Worm (Caenorhabditis elegans) whole organism, L2 larva: ENCODE measurements around the gene Y32B12B.2.

Experiments
- F13H6.1 ChIP-seq: sonication (generic microtip); optimal IDR thresholded peaks from 2 replicates; lab custom pipeline; 2016; ENCODE audit warnings: missing genetic modification characterization, missing compliant biosample characterization
- R02D3.7 ChIP-seq: fragments of 150-350 bp; optimal IDR thresholded peaks from 2 replicates; lab custom pipeline; 2014; ENCODE audit warnings: missing biosample characterization, missing genetic modification characterization
- Y55F3AM.14 ChIP-seq: fragments of 200-800 bp; sonication (Bioruptor generic); optimal IDR thresholded peaks from 2 replicates; lab custom pipeline; 2018; ENCODE audit warnings: mild to moderate bottlenecking, missing genetic modification characterization, missing compliant biosample characterization
- ZK546.5 ChIP-seq: sonication (generic microtip); optimal IDR thresholded peaks from 2 replicates; lab custom pipeline; 2017; ENCODE audit warnings: missing biosample characterization, missing genetic modification characterization
- alr-1 ChIP-seq: fragments of 150-350 bp; optimal IDR thresholded peaks from 2 replicates; lab custom pipeline; 2014; ENCODE audit warnings: missing biosample characterization, missing genetic modification characterization
- aly-2 ChIP-seq: fragments of 150-350 bp; optimal IDR thresholded peaks from 2 replicates; lab custom pipeline; 2014; ENCODE audit warnings: missing biosample characterization, missing genetic modification characterization
- ama-1 ChIP-seq: fragments of 150-350 bp; optimal IDR thresholded peaks from 2 replicates; lab custom pipeline; 2018; ENCODE audit warnings: inconsistent platforms
- blmp-1 ChIP-seq: sonication (generic microtip); optimal IDR thresholded peaks from 2 replicates; lab custom pipeline; 2017; ENCODE audit warnings: missing genetic modification characterization, mild to moderate bottlenecking, missing compliant biosample characterization, antibody characterized with exemption, moderate library complexity; ENCODE audit not compliant: insufficient read depth
- ceh-16 ChIP-seq: fragments of 150-350 bp; optimal IDR thresholded peaks from 2 replicates; lab custom pipeline; 2014; ENCODE audit warnings: missing biosample characterization, missing genetic modification characterization
- dmd-4 ChIP-seq: sonication (generic microtip); optimal IDR thresholded peaks from 2 replicates; lab custom pipeline; 2017; ENCODE audit warnings: missing biosample characterization, missing genetic modification characterization
- egl-27 ChIP-seq: sonication (generic microtip); optimal IDR thresholded peaks from 3 replicates; lab custom pipeline; 2017; ENCODE audit warnings: missing biosample characterization, missing genetic modification reagents, missing genetic modification characterization
- elt-3 ChIP-seq: sonication (generic microtip); optimal IDR thresholded peaks from 2 replicates; lab custom pipeline; 2017; ENCODE audit warnings: missing biosample characterization, missing genetic modification characterization
- fos-1 ChIP-seq: fragments of 150-350 bp; optimal IDR thresholded peaks from 2 replicates; lab custom pipeline; 2014; ENCODE audit warnings: missing biosample characterization, missing genetic modification characterization
- lin-11 ChIP-seq: fragments of 150-350 bp; sonication (generic microtip); optimal IDR thresholded peaks from 2 replicates; lab custom pipeline; 2014; ENCODE audit warnings: missing biosample characterization, missing genetic modification characterization, inconsistent platforms, mixed read lengths
- lsy-2 ChIP-seq, 2 experiments: fragments of 150-350 bp in 1 of 2; sonication (generic microtip) in 1 of 2; optimal IDR thresholded peaks; 2 replicates each; lab custom pipeline; 2014 to 2017; ENCODE audit warnings: missing biosample characterization in 2 of 2, missing genetic modification characterization in 2 of 2
- mab-5 ChIP-seq: fragments of 150-350 bp; optimal IDR thresholded peaks from 2 replicates; lab custom pipeline; 2014; ENCODE audit warnings: missing biosample characterization, missing genetic modification characterization
- nhr-10 ChIP-seq: sonication (generic microtip); optimal IDR thresholded peaks from 2 replicates; lab custom pipeline; 2017; ENCODE audit warnings: missing biosample characterization, missing genetic modification characterization
- nhr-11 ChIP-seq: fragments of 150-350 bp; optimal IDR thresholded peaks from 2 replicates; lab custom pipeline; 2014; ENCODE audit warnings: missing biosample characterization, missing genetic modification characterization
- nhr-12 ChIP-seq: fragments of 150-350 bp; optimal IDR thresholded peaks from 2 replicates; lab custom pipeline; 2014; ENCODE audit warnings: missing biosample characterization, missing genetic modification characterization
- nhr-129 ChIP-seq: fragments of 150-350 bp; optimal IDR thresholded peaks from 2 replicates; lab custom pipeline; 2014; ENCODE audit warnings: missing biosample characterization, missing genetic modification characterization
- nhr-21 ChIP-seq: fragments of 150-350 bp; optimal IDR thresholded peaks from 2 replicates; lab custom pipeline; 2014; ENCODE audit warnings: missing biosample characterization, missing genetic modification characterization
- nhr-237 ChIP-seq: fragments of 150-350 bp; optimal IDR thresholded peaks from 2 replicates; lab custom pipeline; 2014; ENCODE audit warnings: missing biosample characterization, missing genetic modification characterization
- nhr-25 ChIP-seq: fragments of 150-350 bp; sonication (generic microtip); optimal IDR thresholded peaks from 3 replicates; lab custom pipeline; 2014; ENCODE audit warnings: missing biosample characterization, missing genetic modification characterization
- nhr-77 ChIP-seq: fragments of 150-350 bp; optimal IDR thresholded peaks from 2 replicates; lab custom pipeline; 2014; ENCODE audit warnings: missing biosample characterization, missing genetic modification characterization
- peb-1 ChIP-seq: fragments of 150-350 bp; optimal IDR thresholded peaks from 2 replicates; lab custom pipeline; 2014; ENCODE audit warnings: missing biosample characterization, missing genetic modification characterization
- sem-4 ChIP-seq: fragments of 150-350 bp; optimal IDR thresholded peaks from 2 replicates; lab custom pipeline; 2014; ENCODE audit warnings: missing biosample characterization, missing genetic modification reagents, missing genetic modification characterization
- skn-1 ChIP-seq: sonication (generic microtip); optimal IDR thresholded peaks from 2 replicates; lab custom pipeline; 2017; ENCODE audit warnings: missing biosample characterization, missing genetic modification characterization
- sma-3 ChIP-seq: sonication (generic microtip); optimal IDR thresholded peaks from 2 replicates; lab custom pipeline; 2016; ENCODE audit warnings: missing genetic modification reagents, missing genetic modification characterization, missing compliant biosample characterization
- unc-39 ChIP-seq: fragments of 150-350 bp; optimal IDR thresholded peaks from 2 replicates; lab custom pipeline; 2014; ENCODE audit warnings: missing biosample characterization, missing genetic modification characterization
- unc-62 ChIP-seq: fragments of 150-350 bp; optimal IDR thresholded peaks from 2 replicates; lab custom pipeline; 2014; ENCODE audit warnings: missing biosample characterization, missing genetic modification reagents, missing genetic modification characterization
- zag-1 ChIP-seq: fragments of 150-350 bp; optimal IDR thresholded peaks from 2 replicates; lab custom pipeline; 2014; ENCODE audit warnings: missing biosample characterization, missing genetic modification characterization
- ztf-11 ChIP-seq: sonication (generic microtip); optimal IDR thresholded peaks from 2 replicates; lab custom pipeline; 2017; ENCODE audit warnings: missing biosample characterization, missing genetic modification characterization
- ztf-4 ChIP-seq: fragments of 150-350 bp; optimal IDR thresholded peaks from 2 replicates; lab custom pipeline; 2014; ENCODE audit warnings: missing biosample characterization, missing genetic modification characterization

Y32B12B.2 gene

DNA sequence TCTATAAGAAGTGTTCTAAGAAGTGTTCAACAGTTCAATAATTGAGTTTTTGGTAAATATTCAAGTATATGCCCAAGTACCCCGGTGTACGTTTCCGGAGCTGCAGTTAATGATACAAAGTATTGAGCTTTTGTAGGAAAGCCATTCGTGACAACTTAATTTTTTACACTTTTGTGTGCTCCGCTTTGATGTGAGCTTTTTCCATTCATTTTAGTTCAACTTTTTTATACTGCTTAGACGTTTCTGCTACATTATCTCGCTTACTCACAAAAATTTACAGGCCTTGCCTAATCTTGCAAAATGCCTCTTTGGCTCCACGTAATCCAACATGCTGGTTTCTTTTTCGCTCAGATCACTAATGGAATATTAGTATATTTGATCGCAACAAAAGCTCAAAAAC is 37.7 kb downstream of the Y32B12B.2 start, which contains the start of gene str-151:
TSS of gene str-151 (plus strand) at position 301 of the 400 bp plus-strand sequence.
- TF ChIP-seq fos-1 (tag; lab: Kevin White, UChicago) (no peak), sem-4 (tag; lab: Kevin White, UChicago) (no peak), Y55F3AM.14 (GFP tag; lab: Kevin White, UChicago) (no peak), unc-39 (no peak), F13H6.1 (tag; lab: Kevin White, UChicago) (no peak), nhr-25 (tag; lab: Kevin White, UChicago) (no peak), ama-1 (no peak)

- no peak for TF ChIP-seq lsy-2 (tag; optimal IDR thresholded peaks at IDR 0.05; lab: Kevin White, UChicago)
- no peak for TF ChIP-seq blmp-1
- no peak for TF ChIP-seq nhr-129
- TF ChIP-seq ztf-11 = no peak
- TF ChIP-seq nhr-12 (tag; lab: Kevin White, UChicago) = no peak
- no peak for TF ChIP-seq R02D3.7
Observed at ce11 chrV:16580424-16580823, 42.2 kb downstream of the Y32B12B.2 start, which contains the start of gene nhr-271. Gene nhr-271, minus strand, starts transcription at chrV:16580524.

DNA sequence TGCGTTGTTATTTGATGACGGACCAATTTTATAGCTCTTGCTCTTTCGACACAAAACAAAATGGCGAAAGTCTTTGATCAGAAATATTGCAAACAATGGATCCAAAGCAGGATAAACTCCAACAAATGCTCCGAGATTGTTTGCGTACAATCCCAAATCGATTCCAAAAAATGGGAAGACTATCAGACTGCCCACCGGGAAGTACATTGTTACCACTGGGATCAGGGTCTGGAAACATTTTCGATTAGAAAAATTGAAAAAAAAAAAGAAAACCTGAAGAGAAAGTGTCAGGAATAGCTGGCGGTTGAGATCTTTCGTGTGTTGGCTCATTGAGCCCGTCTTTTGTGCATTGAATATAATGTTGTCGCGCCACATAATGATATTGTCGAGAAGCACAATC is 42.9 kb downstream of the Y32B12B.2 start:
- TF ChIP-seq peb-1 (tag; lab: Kevin White, UChicago) = no peak
- no peak for TF ChIP-seq skn-1 (tag; lab: Kevin White, UChicago)
- TF ChIP-seq lin-11 (tag; lab: Kevin White, UChicago) = no peak
- no peak for TF ChIP-seq nhr-10 (tag; lab: Kevin White, UChicago)
- TF ChIP-seq unc-62 = no peak
- no peak for TF ChIP-seq sem-4 (tag; lab: Kevin White, UChicago)
- no peak for TF ChIP-seq nhr-25 (tag; lab: Kevin White, UChicago)
- no peak for TF ChIP-seq sma-3 (GFP tag; lab: Kevin White, UChicago)
- TF ChIP-seq fos-1 (tag; lab: Kevin White, UChicago) = no peak
- TF ChIP-seq lsy-2 (tag; optimal IDR thresholded peaks at IDR 0.05; lab: Kevin White, UChicago) = no peak
- no peak for TF ChIP-seq nhr-11 (tag; lab: Kevin White, UChicago)
- TF ChIP-seq Y55F3AM.14 (GFP tag; lab: Kevin White, UChicago) = no peak
- no peak for TF ChIP-seq aly-2 (tag; lab: Kevin White, UChicago)
- TF ChIP-seq mab-5 (tag; lab: Kevin White, UChicago) = no peak
- no peak for TF ChIP-seq nhr-237 (tag; lab: Kevin White, UChicago)
- TF ChIP-seq elt-3 (tag; lab: Kevin White, UChicago) = no peak
- TF ChIP-seq ceh-16 (tag; lab: Kevin White, UChicago) = no peak
- TF ChIP-seq zag-1 (tag; lab: Kevin White, UChicago) = no peak

DNA sequence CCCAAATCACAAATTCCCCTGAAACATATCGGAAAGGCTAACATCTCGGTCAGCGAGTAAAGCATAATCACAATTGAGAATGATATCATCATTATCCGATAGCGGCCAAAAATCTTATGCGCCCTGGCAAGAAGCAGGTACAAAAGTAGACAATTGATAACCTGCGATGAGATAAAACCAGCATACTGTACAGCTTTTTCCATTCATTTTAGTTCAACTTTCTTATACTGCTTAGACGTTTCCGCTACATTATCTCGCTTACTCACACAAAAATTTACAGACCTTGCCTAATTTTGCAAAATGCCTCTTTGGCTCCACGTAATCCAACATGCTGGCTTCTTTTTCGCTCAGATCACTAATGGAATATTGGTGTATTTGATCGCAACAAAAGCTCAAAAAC is 44.8 kb downstream of the Y32B12B.2 start, which contains the start of gene str-150:
TSS of gene str-150 (plus strand) at position 301 of the 400 bp plus-strand sequence.
- TF ChIP-seq ztf-11 (no peak), dmd-4 (tag; lab: Kevin White, UChicago) (no peak), fos-1 (tag; lab: Kevin White, UChicago) (no peak)

DNA sequence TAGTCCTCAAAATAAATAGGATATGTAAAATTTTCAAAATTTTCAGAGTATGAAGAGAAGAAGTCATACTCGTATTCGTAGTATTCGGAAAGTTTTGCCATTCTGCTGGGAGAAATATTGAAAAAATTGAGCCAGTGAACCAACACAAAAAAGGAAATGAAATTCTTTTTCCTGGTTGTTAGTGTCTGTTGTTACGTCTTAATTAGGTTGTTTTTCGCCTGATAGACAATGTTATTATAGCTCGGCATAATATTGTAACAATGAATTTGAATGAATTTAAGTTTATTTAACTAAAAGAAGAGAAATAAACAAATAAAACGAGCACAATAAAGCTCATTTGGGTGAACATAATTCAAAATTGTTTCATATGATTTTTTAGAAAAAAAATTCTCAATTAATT is 50.2 kb downstream of the Y32B12B.2 start, which contains the start of gene srw-73:
TSS of gene srw-73 (minus strand) at position 101 of the 400 bp plus-strand sequence.
- no peak for TF ChIP-seq nhr-11 (tag; lab: Kevin White, UChicago)

DNA sequence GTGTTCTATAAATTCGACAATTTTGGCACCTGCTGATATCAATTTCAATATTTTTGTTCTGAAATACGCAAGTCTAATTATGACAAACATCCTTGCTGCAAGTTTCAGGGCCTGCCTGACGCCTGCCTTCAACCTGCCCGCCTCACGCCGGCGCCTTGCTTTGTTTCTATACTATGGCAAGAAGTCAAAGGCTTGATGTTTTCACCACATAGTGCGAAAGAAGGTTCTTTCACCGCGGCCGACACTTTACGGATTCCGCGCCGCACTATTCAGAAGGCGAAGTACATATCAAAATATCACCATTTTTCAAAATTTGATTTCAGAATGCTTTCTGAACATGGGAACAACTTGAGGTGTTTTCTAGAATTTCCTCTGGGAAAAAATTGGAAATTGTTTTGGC is 51.3 kb downstream of the Y32B12B.2 start:
- TF ChIP-seq sem-4 (tag; lab: Kevin White, UChicago) (no peak), nhr-77 (tag; lab: Kevin White, UChicago) (no peak), egl-27 (tag; lab: Kevin White, UChicago) (no peak), ztf-4 (no peak), aly-2 (tag; lab: Kevin White, UChicago) (no peak), ZK546.5 (tag; lab: Kevin White, UChicago) (no peak), nhr-21 (tag; lab: Kevin White, UChicago) (no peak), alr-1 (no peak), nhr-237 (tag; lab: Kevin White, UChicago) (no peak)
